Fruit fly (Drosophila melanogaster): ENCODE measurements around the gene kuz.

kuz gene

DNA sequence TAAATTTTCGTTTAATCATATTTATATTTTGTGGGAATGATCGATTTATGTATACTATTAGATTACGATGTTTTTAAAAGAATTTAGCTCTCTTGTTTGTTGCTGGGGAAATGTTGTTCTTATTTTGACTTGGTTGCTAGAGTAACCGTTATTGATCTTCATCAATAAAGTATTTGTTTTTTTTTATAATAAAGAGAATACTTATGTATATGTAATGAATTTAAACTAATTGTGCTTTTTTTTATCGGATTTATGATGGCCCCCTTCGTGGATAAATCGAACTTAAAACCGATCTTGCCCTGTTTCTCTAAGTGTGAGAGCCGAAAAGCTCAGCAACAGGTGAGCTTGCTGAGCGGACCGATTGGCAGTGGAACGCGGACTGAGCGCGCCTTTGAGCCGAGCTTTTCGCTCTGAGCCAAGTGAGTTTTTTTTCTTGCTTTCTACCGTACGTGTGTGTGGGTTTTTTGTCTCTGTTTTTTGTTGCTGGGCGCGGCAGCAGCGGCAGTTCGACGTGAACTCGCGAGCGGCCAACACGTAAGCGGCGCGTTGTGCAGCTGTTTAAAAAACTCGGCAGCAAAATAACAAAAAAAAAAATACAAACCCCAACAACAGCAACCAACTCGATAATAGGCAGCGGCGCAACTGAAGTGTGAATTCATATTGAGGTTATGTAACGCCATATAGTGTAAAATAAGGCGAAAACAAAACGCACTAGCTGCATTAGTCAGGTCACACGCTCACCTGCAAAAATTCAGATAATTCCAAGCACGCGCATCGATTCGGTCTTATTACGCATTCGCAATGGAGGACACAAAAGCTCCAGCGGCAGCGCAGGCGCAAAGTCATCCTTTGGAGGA is 115.3 kb downstream of the kuz start, which contains the start of gene CG18507:
TSS of gene CG18507 (plus strand) at position 501 of the 857 bp plus-strand sequence.
- TF ChIP-seq jim (GFP tag; optimal IDR thresholded peaks at IDR 0.05) (peak; percentile 42), lola (GFP tag; optimal IDR thresholded peaks at IDR 0.05) (no peak), Myc (optimal IDR thresholded peaks at IDR 0.05) (no peak), dmrt93B (GFP tag; optimal IDR thresholded peaks at IDR 0.05) (peak; percentile 13), woc (GFP tag; optimal IDR thresholded peaks at IDR 0.05) (no peak), CG32264 (GFP tag; optimal IDR thresholded peaks at IDR 0.05) (no peak), Abd-B (GFP tag; optimal IDR thresholded peaks at IDR 0.05) (no peak), dl (GFP tag; optimal IDR thresholded peaks at IDR 0.05; ENCODE audit: insufficient read depth in 1 of 2, partially characterized antibody in 2 of 2) (peak in 1 of 2 experiments; percentile 11), pan (optimal IDR thresholded peaks at IDR 0.05) (no peak), OdsH (GFP tag; optimal IDR thresholded peaks at IDR 0.05) (no peak), Vsx2 (GFP tag; optimal IDR thresholded peaks at IDR 0.05; ENCODE audit: partially characterized antibody) (no peak), Dif (GFP tag; optimal IDR thresholded peaks at IDR 0.05; ENCODE audit: partially characterized antibody) (no peak), Dfd (GFP tag; optimal IDR thresholded peaks at IDR 0.05) (no peak), br (GFP tag; optimal IDR thresholded peaks at IDR 0.05) (no peak), brk (GFP tag; optimal IDR thresholded peaks at IDR 0.05) (no peak), Hr83 (GFP tag; optimal IDR thresholded peaks at IDR 0.05; ENCODE audit: poor library complexity, severe bottlenecking) (no peak), tai (GFP tag; optimal IDR thresholded peaks at IDR 0.05) (no peak), Hnf4 (GFP tag; optimal IDR thresholded peaks at IDR 0.05) (no peak), foxo (GFP tag; optimal IDR thresholded peaks at IDR 0.05) (peak in 1 of 2 experiments; percentile 6), Mio (GFP tag; optimal IDR thresholded peaks at IDR 0.05) (no peak), GATAd (GFP tag; optimal IDR thresholded peaks at IDR 0.05) (no peak), Rel (GFP tag; optimal IDR thresholded peaks at IDR 0.05) (no peak), Rel (tag; optimal IDR thresholded peaks at IDR 0.05) (no peak), HLH106 (tag; optimal IDR thresholded peaks at IDR 0.05) (peak; percentile 17), N (GFP tag; optimal IDR thresholded peaks at IDR 0.05) (no peak), dsf (GFP tag; optimal IDR thresholded peaks at IDR 0.05; ENCODE audit: borderline replicate concordance) (no peak), sage (GFP tag; optimal IDR thresholded peaks at IDR 0.05) (no peak), usp (GFP tag; optimal IDR thresholded peaks at IDR 0.05) (no peak), CrebA (GFP tag; optimal IDR thresholded peaks at IDR 0.05; ENCODE audit: borderline replicate concordance) (no peak), Sp1 (GFP tag; optimal IDR thresholded peaks at IDR 0.05) (no peak), Hr78 (GFP tag; optimal IDR thresholded peaks at IDR 0.05) (no peak), Jra (GFP tag; optimal IDR thresholded peaks at IDR 0.05) (no peak), sv (GFP tag; optimal IDR thresholded peaks at IDR 0.05) (no peak), psq (GFP tag; optimal IDR thresholded peaks at IDR 0.05) (no peak), rgr (GFP tag; optimal IDR thresholded peaks at IDR 0.05) (no peak), h (GFP tag; optimal IDR thresholded peaks at IDR 0.05) (no peak), CG9705 (GFP tag; optimal IDR thresholded peaks at IDR 0.05) (no peak), fru (GFP tag; optimal IDR thresholded peaks at IDR 0.05) (no peak), ey (GFP tag; optimal IDR thresholded peaks at IDR 0.05) (no peak)

DNA sequence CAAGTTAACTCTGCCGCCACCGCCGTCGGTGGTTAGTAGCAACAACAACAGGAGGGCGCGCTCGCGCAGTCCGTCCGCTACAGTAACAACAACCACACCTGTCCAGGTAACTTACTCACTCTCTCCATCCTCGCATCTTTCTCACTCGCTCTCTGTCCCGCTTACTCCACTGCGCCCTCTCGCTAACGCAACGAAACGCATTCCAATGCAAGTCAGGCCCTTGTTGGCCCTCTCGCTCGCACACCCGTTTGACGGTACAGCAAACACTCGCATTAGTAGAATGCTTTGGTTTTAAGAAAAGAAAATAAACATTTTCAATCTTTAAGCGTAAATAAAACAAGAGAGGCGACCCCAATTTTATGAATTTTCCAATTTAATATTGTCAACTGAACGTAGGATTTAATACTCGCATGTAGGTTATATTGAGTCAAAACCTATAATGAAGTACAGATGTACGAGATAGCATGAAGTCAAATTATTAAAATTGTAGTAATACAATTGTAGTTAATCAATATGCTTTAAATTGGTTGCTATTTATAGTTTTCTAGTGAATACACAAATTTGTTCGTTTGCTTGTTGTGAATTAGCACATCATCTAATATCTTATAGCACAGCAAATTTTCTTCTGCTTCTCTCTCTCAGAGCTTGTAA is 116.2 kb downstream of the kuz start:
- TF ChIP-seq brk (GFP tag; optimal IDR thresholded peaks at IDR 0.05) (peak; percentile 31), dl (GFP tag; optimal IDR thresholded peaks at IDR 0.05; ENCODE audit: insufficient read depth in 1 of 2, partially characterized antibody in 2 of 2) (peak; percentile 25 to 60), Rel (GFP tag; optimal IDR thresholded peaks at IDR 0.05) (no peak), Rel (tag; optimal IDR thresholded peaks at IDR 0.05) (no peak), psq (GFP tag; optimal IDR thresholded peaks at IDR 0.05) (peak; percentile 57), Sp1 (GFP tag; optimal IDR thresholded peaks at IDR 0.05) (peak; percentile 71), usp (GFP tag; optimal IDR thresholded peaks at IDR 0.05) (no peak), ey (GFP tag; optimal IDR thresholded peaks at IDR 0.05) (peak; percentile 72), rgr (GFP tag; optimal IDR thresholded peaks at IDR 0.05) (peak; percentile 62), fru (GFP tag; optimal IDR thresholded peaks at IDR 0.05) (peak; percentile 95), Dif (GFP tag; optimal IDR thresholded peaks at IDR 0.05; ENCODE audit: partially characterized antibody) (peak; percentile 72), OdsH (GFP tag; optimal IDR thresholded peaks at IDR 0.05) (peak; percentile 57), tai (GFP tag; optimal IDR thresholded peaks at IDR 0.05) (peak; percentile 63), jim (GFP tag; optimal IDR thresholded peaks at IDR 0.05) (no peak), dsf (GFP tag; optimal IDR thresholded peaks at IDR 0.05; ENCODE audit: borderline replicate concordance) (no peak), Hr78 (GFP tag; optimal IDR thresholded peaks at IDR 0.05) (no peak), Myc (optimal IDR thresholded peaks at IDR 0.05) (no peak), dmrt93B (GFP tag; optimal IDR thresholded peaks at IDR 0.05) (peak; percentile 51), pan (optimal IDR thresholded peaks at IDR 0.05) (no peak), sage (GFP tag; optimal IDR thresholded peaks at IDR 0.05) (no peak), CG9705 (GFP tag; optimal IDR thresholded peaks at IDR 0.05) (peak; percentile 48), woc (GFP tag; optimal IDR thresholded peaks at IDR 0.05) (peak; percentile 85), CrebA (GFP tag; optimal IDR thresholded peaks at IDR 0.05; ENCODE audit: borderline replicate concordance) (no peak), N (GFP tag; optimal IDR thresholded peaks at IDR 0.05) (no peak), Jra (GFP tag; optimal IDR thresholded peaks at IDR 0.05) (peak; percentile 13), Vsx2 (GFP tag; optimal IDR thresholded peaks at IDR 0.05; ENCODE audit: partially characterized antibody) (peak; percentile 46), CG32264 (GFP tag; optimal IDR thresholded peaks at IDR 0.05) (no peak), HLH106 (tag; optimal IDR thresholded peaks at IDR 0.05) (peak; percentile 68), sv (GFP tag; optimal IDR thresholded peaks at IDR 0.05) (no peak), GATAd (GFP tag; optimal IDR thresholded peaks at IDR 0.05) (no peak), Hnf4 (GFP tag; optimal IDR thresholded peaks at IDR 0.05) (peak; percentile 30), br (GFP tag; optimal IDR thresholded peaks at IDR 0.05) (peak; percentile 77), Abd-B (GFP tag; optimal IDR thresholded peaks at IDR 0.05) (no peak), Hr83 (GFP tag; optimal IDR thresholded peaks at IDR 0.05; ENCODE audit: poor library complexity, severe bottlenecking) (no peak), foxo (GFP tag; optimal IDR thresholded peaks at IDR 0.05) (peak in 1 of 2 experiments; percentile 71), Dfd (GFP tag; optimal IDR thresholded peaks at IDR 0.05) (no peak), h (GFP tag; optimal IDR thresholded peaks at IDR 0.05) (peak; percentile 54), lola (GFP tag; optimal IDR thresholded peaks at IDR 0.05) (no peak), Mio (GFP tag; optimal IDR thresholded peaks at IDR 0.05) (no peak)

Data from whole organism, wandering third instar larva.